Fruit fly (Drosophila melanogaster): ENCODE data around the gene Prim1.

Prim1 gene

dm6 chr3L:8325559-8325958 lies 14.6 kb upstream of the Prim1 start, which contains the start of gene CG34461:
Gene CG34461, plus strand, starts transcription at chr3L:8325859.
- TF ChIP-seq noc (tag; optimal IDR thresholded peaks at IDR 0.05): no peak

- no peak for TF ChIP-seq noc (tag; optimal IDR thresholded peaks at IDR 0.05)
Observed at dm6 chr3L:8328283-8328682, 11.8 kb upstream of the Prim1 start, which contains the start of gene CG34462. Gene CG34462, plus strand, starts transcription at chr3L:8328583.

dm6 chr3L:8329005-8329404 lies 11.1 kb upstream of the Prim1 start:
- no peak for TF ChIP-seq noc (tag; optimal IDR thresholded peaks at IDR 0.05)

dm6 chr3L:8331414-8331813 lies 8.7 kb upstream of the Prim1 start:
- TF ChIP-seq noc (tag; optimal IDR thresholded peaks at IDR 0.05): no peak

- TF ChIP-seq noc (tag; optimal IDR thresholded peaks at IDR 0.05): no peak
Observed at dm6 chr3L:8333574-8333973, 6.5 kb upstream of the Prim1 start.

- TF ChIP-seq noc (tag; optimal IDR thresholded peaks at IDR 0.05): no peak
Observed at dm6 chr3L:8334338-8334737, 5.8 kb upstream of the Prim1 start.

- no peak for TF ChIP-seq noc (tag; optimal IDR thresholded peaks at IDR 0.05)
Observed at dm6 chr3L:8336372-8336771, 3.7 kb upstream of the Prim1 start, which contains the start of gene Cpr66Cb. Gene Cpr66Cb, plus strand, starts transcription at chr3L:8336672.

dm6 chr3L:8338921-8339320 lies 1.2 kb upstream of the Prim1 start, which contains the start of gene Pex2:
Gene Pex2, plus strand, starts transcription at chr3L:8339051.
- TF ChIP-seq noc (tag; optimal IDR thresholded peaks at IDR 0.05): no peak

- TF ChIP-seq noc (tag; optimal IDR thresholded peaks at IDR 0.05): no peak
Observed at dm6 chr3L:8345182-8345581, 5.1 kb downstream of the Prim1 start.

- TF ChIP-seq noc (tag; optimal IDR thresholded peaks at IDR 0.05): peak; percentile 81
Observed at dm6 chr3L:8346100-8346980, 6.2 kb downstream of the Prim1 start, which contains the start of the genes CG7182 and GAPcenA. Gene CG7182, minus strand, starts transcription at chr3L:8346382. Gene GAPcenA, plus strand, starts transcription at chr3L:8346561.

dm6 chr3L:8347346-8347745 lies 7.2 kb downstream of the Prim1 start:
- no peak for TF ChIP-seq noc (tag; optimal IDR thresholded peaks at IDR 0.05)

- no peak for TF ChIP-seq noc (tag; optimal IDR thresholded peaks at IDR 0.05)
Observed at dm6 chr3L:8356196-8356595, 16.1 kb downstream of the Prim1 start, which contains the start of gene Culd. Gene Culd, minus strand, starts transcription at chr3L:8356296.

dm6 chr3L:8358138-8358537 lies 18.0 kb downstream of the Prim1 start:
- peak; percentile 27 for TF ChIP-seq noc (tag; optimal IDR thresholded peaks at IDR 0.05)

- peak; percentile 60 for TF ChIP-seq noc (tag; optimal IDR thresholded peaks at IDR 0.05)
Observed at dm6 chr3L:8358776-8359455, 18.8 kb downstream of the Prim1 start.

- no peak for TF ChIP-seq noc (tag; optimal IDR thresholded peaks at IDR 0.05)
Observed at dm6 chr3L:8360063-8360642, 20.0 kb downstream of the Prim1 start.

dm6 chr3L:8360643-8361110 lies 20.6 kb downstream of the Prim1 start, which contains the start of gene Idh:
Gene Idh, minus strand, starts transcription at chr3L:8360906.
- TF ChIP-seq noc (tag; optimal IDR thresholded peaks at IDR 0.05): peak; percentile 61
